Fruit fly (Drosophila melanogaster) S2 (cell line): ENCODE measurements around the gene CG5418.

Experiments
- CG8478 ChIP-seq: fragments of >200 bp; optimal IDR thresholded peaks from 2 replicates; lab custom pipeline; 2018
- CTCF ChIP-seq, 2 experiments: fragments of >200 bp; optimal IDR thresholded peaks; 2 replicates each; lab custom pipeline; 2018

dm6 chr2L:12487311-12487710, 34.3 kb upstream of the CG5418 start:
- no peak for TF ChIP-seq CG8478
- TF ChIP-seq CTCF (optimal IDR thresholded peaks at IDR 0.05; lab: Kevin White, UChicago): no peak
